Worm (Caenorhabditis elegans): ENCODE data around the gene T28F3.9.

DNA sequence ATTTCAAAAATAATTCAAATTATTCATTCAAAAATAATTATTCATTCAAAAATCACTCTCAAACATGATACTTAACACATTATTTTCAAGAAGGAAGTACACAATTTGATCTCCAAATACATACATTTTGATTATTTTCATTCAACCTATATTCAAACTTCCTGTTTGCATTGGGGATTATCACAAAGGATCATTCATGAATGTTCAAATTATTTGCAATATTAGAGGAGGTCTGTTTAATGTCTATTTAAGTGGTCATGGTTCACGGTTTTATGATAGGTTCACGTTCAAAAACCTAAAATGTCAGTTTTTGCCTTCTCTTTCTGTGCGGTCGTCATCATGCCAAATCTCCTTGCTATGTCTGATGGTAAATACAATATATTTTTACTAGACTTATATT, 52.8 kb downstream of the T28F3.9 start, which contains the start of gene clec-202:
- no peak for TF ChIP-seq elt-1 (tag; optimal IDR thresholded peaks at IDR 0.05)
- no peak for TF ChIP-seq aly-2 (tag; optimal IDR thresholded peaks at IDR 0.05)
- TF ChIP-seq skn-1 (tag; optimal IDR thresholded peaks at IDR 0.05): no peak
- no peak for TF ChIP-seq lin-39 (tag; optimal IDR thresholded peaks at IDR 0.05)
- TF ChIP-seq ztf-4 (tag; optimal IDR thresholded peaks at IDR 0.05): no peak
